Fruit fly (Drosophila melanogaster) whole organism, embryonic: ENCODE measurements around the gene CG33654.

ENCODE experiments used
- Aef1 ChIP-seq: fragments of 200-800 bp; sonication (Bioruptor generic); IDR thresholded peaks from 3 replicates; pipeline ENCODE4 v1.3.6; 2022; ENCODE audit warnings: missing biosample characterization, missing genetic modification characterization
- Atf3 ChIP-seq: fragments of 200-800 bp; sonication (Bioruptor generic); optimal IDR thresholded peaks from 3 replicates; lab custom pipeline; 2016; ENCODE audit warnings: missing biosample characterization, missing genetic modification characterization
- C15 ChIP-seq: fragments of 200-800 bp; sonication (Bioruptor generic); IDR thresholded peaks from 3 replicates; pipeline ENCODE4 v1.3.6; 2022; ENCODE audit warnings: missing biosample characterization, missing genetic modification characterization
- CG10959 ChIP-seq: fragments of 200-800 bp; sonication (Bioruptor generic); IDR thresholded peaks from 2 replicates; pipeline ENCODE4 v1.3.6; 2022; ENCODE audit warnings: missing biosample characterization, missing genetic modification characterization
- CG11456 ChIP-seq: fragments of 200-800 bp; sonication (Bioruptor generic); IDR thresholded peaks from 3 replicates; pipeline ENCODE4 v1.3.6; 2022; ENCODE audit warnings: missing biosample characterization, missing genetic modification characterization
- CG12391 ChIP-seq: fragments of 200-800 bp; sonication (Bioruptor generic); optimal IDR thresholded peaks from 3 replicates; lab custom pipeline; 2018; ENCODE audit warnings: missing biosample characterization, mild to moderate bottlenecking, missing genetic modification characterization, moderate library complexity
- CG13424 ChIP-seq: fragments of 200-800 bp; sonication (Bioruptor generic); optimal IDR thresholded peaks from 2 replicates; lab custom pipeline; 2019; ENCODE audit warnings: missing biosample characterization, mild to moderate bottlenecking, missing genetic modification characterization, moderate library complexity
- CG14014 ChIP-seq: fragments of 200-800 bp; sonication (Bioruptor generic); IDR thresholded peaks from 2 replicates; pipeline ENCODE4 v1.3.6; 2022; ENCODE audit warnings: missing biosample characterization, missing genetic modification characterization
- CG14710 ChIP-seq: fragments of 200-800 bp; sonication (Bioruptor generic); optimal IDR thresholded peaks from 3 replicates; lab custom pipeline; 2019; ENCODE audit warnings: missing biosample characterization, mild to moderate bottlenecking, missing genetic modification characterization, moderate library complexity
- CG15514 ChIP-seq: fragments of 200-800 bp; sonication (Bioruptor generic); optimal IDR thresholded peaks from 3 replicates; lab custom pipeline; 2017; ENCODE audit warnings: missing biosample characterization, missing genetic modification characterization, mild to moderate bottlenecking, moderate library complexity, missing genetic modification reagents
- CG1602 ChIP-seq: fragments of 200-800 bp; sonication (Bioruptor generic); optimal IDR thresholded peaks from 3 replicates; lab custom pipeline; 2016; ENCODE audit warnings: missing biosample characterization, missing genetic modification characterization
- CG16779 ChIP-seq: fragments of 200-800 bp; sonication (Bioruptor generic); IDR thresholded peaks from 2 replicates; pipeline ENCODE4 v1.3.6; 2022; ENCODE audit warnings: missing biosample characterization, missing genetic modification characterization
- CG16813 ChIP-seq: fragments of 200-800 bp; sonication (Bioruptor generic); IDR thresholded peaks from 3 replicates; pipeline ENCODE4 v1.3.6; 2022; ENCODE audit warnings: missing biosample characterization, missing genetic modification characterization; ENCODE audit not compliant: partially characterized antibody
- CG17186 ChIP-seq: fragments of 200-800 bp; sonication (Bioruptor generic); optimal IDR thresholded peaks from 3 replicates; lab custom pipeline; 2017; ENCODE audit warnings: missing biosample characterization, missing genetic modification reagents, missing genetic modification characterization
- CG17385 ChIP-seq: fragments of 200-800 bp; sonication (Bioruptor generic); optimal IDR thresholded peaks from 3 replicates; lab custom pipeline; 2018; ENCODE audit warnings: missing biosample characterization, mild to moderate bottlenecking, missing genetic modification characterization
- CG18619 ChIP-seq: fragments of 200-800 bp; sonication (Bioruptor generic); optimal IDR thresholded peaks from 3 replicates; lab custom pipeline; 2017; ENCODE audit warnings: missing biosample characterization, mild to moderate bottlenecking, missing genetic modification characterization
- CG2120 ChIP-seq: fragments of 200-800 bp; sonication (Bioruptor generic); optimal IDR thresholded peaks from 3 replicates; lab custom pipeline; 2016; ENCODE audit warnings: missing biosample characterization, missing genetic modification characterization
- CG3065 ChIP-seq: fragments of 200-800 bp; sonication (Bioruptor generic); optimal IDR thresholded peaks from 2 replicates; lab custom pipeline; 2016; ENCODE audit warnings: missing biosample characterization, missing genetic modification characterization
- CG31365 ChIP-seq: fragments of 200-800 bp; sonication (Bioruptor generic); optimal IDR thresholded peaks from 2 replicates; lab custom pipeline; 2018; ENCODE audit warnings: missing biosample characterization, mild to moderate bottlenecking, missing genetic modification characterization
- CG31388 ChIP-seq: fragments of 200-800 bp; sonication (Bioruptor generic); optimal IDR thresholded peaks from 2 replicates; lab custom pipeline; 2016; ENCODE audit warnings: missing biosample characterization, missing genetic modification characterization
- CG3163 ChIP-seq: fragments of 200-800 bp; sonication (Bioruptor generic); optimal IDR thresholded peaks from 3 replicates; lab custom pipeline; 2016; ENCODE audit warnings: missing biosample characterization, missing genetic modification characterization
- CG5953 ChIP-seq: fragments of 200-800 bp; sonication (Bioruptor generic); IDR thresholded peaks from 2 replicates; pipeline ENCODE4 v1.3.6; 2022; ENCODE audit warnings: missing biosample characterization, missing genetic modification characterization
- CG8089 ChIP-seq: fragments of 200-800 bp; sonication (Bioruptor generic); optimal IDR thresholded peaks from 3 replicates; lab custom pipeline; 2016; ENCODE audit warnings: missing biosample characterization, missing genetic modification characterization
- CG8388 ChIP-seq: fragments of 200-800 bp; sonication (Bioruptor generic); optimal IDR thresholded peaks from 2 replicates; lab custom pipeline; 2019; ENCODE audit warnings: missing biosample characterization, mild to moderate bottlenecking, missing genetic modification characterization, moderate library complexity
- CG8944 ChIP-seq: fragments of 200-800 bp; sonication (Bioruptor generic); optimal IDR thresholded peaks from 3 replicates; lab custom pipeline; 2016; ENCODE audit warnings: missing biosample characterization, missing genetic modification characterization
- CTCF ChIP-seq: fragments of 200-800 bp; sonication (Bioruptor generic); optimal IDR thresholded peaks from 2 replicates; lab custom pipeline; 2017; ENCODE audit warnings: missing biosample characterization, mild to moderate bottlenecking, missing genetic modification characterization, moderate library complexity
- CkIIα-i1 ChIP-seq: fragments of 200-800 bp; sonication (Bioruptor generic); IDR thresholded peaks from 2 replicates; pipeline ENCODE4 v1.3.6; 2022; ENCODE audit warnings: missing biosample characterization, missing genetic modification characterization
- D19B ChIP-seq: fragments of 200-800 bp; sonication (Bioruptor generic); optimal IDR thresholded peaks from 2 replicates; lab custom pipeline; 2017; ENCODE audit warnings: missing biosample characterization, mild to moderate bottlenecking, missing genetic modification characterization
- E2f1 ChIP-seq: fragments of 200-800 bp; sonication (Bioruptor generic); IDR thresholded peaks from 2 replicates; pipeline ENCODE4 v1.3.6; 2022; ENCODE audit warnings: missing biosample characterization, missing genetic modification characterization
- ERR ChIP-seq: fragments of 200-800 bp; sonication (Bioruptor generic); optimal IDR thresholded peaks from 2 replicates; lab custom pipeline; 2016; ENCODE audit warnings: missing biosample characterization, missing genetic modification characterization
- HLH3B ChIP-seq: fragments of 200-800 bp; sonication (Bioruptor generic); IDR thresholded peaks from 2 replicates; pipeline ENCODE4 v1.3.6; 2022; ENCODE audit warnings: missing biosample characterization, missing genetic modification characterization
- NfI ChIP-seq: fragments of 200-800 bp; sonication (Bioruptor generic); optimal IDR thresholded peaks from 3 replicates; lab custom pipeline; 2018; ENCODE audit warnings: missing biosample characterization, mild to moderate bottlenecking, missing genetic modification characterization, moderate library complexity
- Oaz ChIP-seq: fragments of 200-800 bp; sonication (Bioruptor generic); IDR thresholded peaks from 2 replicates; pipeline ENCODE4 v1.3.6; 2022; ENCODE audit warnings: missing biosample characterization, missing genetic modification characterization
- Ravus ChIP-seq: fragments of 200-800 bp; sonication (Bioruptor generic); IDR thresholded peaks from 2 replicates; pipeline ENCODE4 v1.3.6; 2022; ENCODE audit warnings: missing biosample characterization, missing genetic modification characterization
- Scr ChIP-seq: fragments of 200-800 bp; sonication (Bioruptor generic); IDR thresholded peaks from 2 replicates; pipeline ENCODE4 v1.3.6; 2022; ENCODE audit warnings: missing biosample characterization, missing genetic modification characterization; ENCODE audit not compliant: partially characterized antibody
- aop ChIP-seq: fragments of 200-800 bp; sonication (Bioruptor generic); IDR thresholded peaks from 2 replicates; pipeline ENCODE4 v1.3.6; 2022; ENCODE audit warnings: missing biosample characterization, missing genetic modification characterization
- cato ChIP-seq: fragments of 200-800 bp; sonication (Bioruptor generic); optimal IDR thresholded peaks from 2 replicates; lab custom pipeline; 2016; ENCODE audit warnings: missing biosample characterization, missing genetic modification characterization, borderline replicate concordance
- esg ChIP-seq: fragments of 200-800 bp; sonication (Bioruptor generic); conservative IDR thresholded peaks from 2 replicates; pipeline ENCODE4 v1.3.6; 2022; ENCODE audit warnings: missing biosample characterization, missing genetic modification characterization
- ewg ChIP-seq: fragments of 200-800 bp; sonication (Bioruptor generic); optimal IDR thresholded peaks from 3 replicates; lab custom pipeline; 2017; ENCODE audit warnings: mild to moderate bottlenecking, missing biosample characterization, missing genetic modification reagents, missing genetic modification characterization
- fu2 ChIP-seq: fragments of 200-800 bp; sonication (Bioruptor generic); optimal IDR thresholded peaks from 2 replicates; lab custom pipeline; 2016; ENCODE audit warnings: missing biosample characterization, missing genetic modification characterization
- gcm2 ChIP-seq: fragments of 200-800 bp; sonication (Bioruptor generic); optimal IDR thresholded peaks from 2 replicates; lab custom pipeline; 2016; ENCODE audit warnings: missing biosample characterization, missing genetic modification characterization
- gsb ChIP-seq: fragments of 200-800 bp; sonication (Bioruptor generic); IDR thresholded peaks from 2 replicates; pipeline ENCODE4 v1.3.6; 2022; ENCODE audit warnings: missing biosample characterization, missing genetic modification characterization
- lilli ChIP-seq: fragments of 200-800 bp; sonication (Bioruptor generic); optimal IDR thresholded peaks from 3 replicates; lab custom pipeline; 2016; ENCODE audit warnings: missing biosample characterization, missing genetic modification characterization
- mirr ChIP-seq: fragments of 200-800 bp; sonication (Bioruptor generic); optimal IDR thresholded peaks from 3 replicates; lab custom pipeline; 2018; ENCODE audit warnings: missing biosample characterization, mild to moderate bottlenecking, missing genetic modification characterization
- nmo ChIP-seq: fragments of 200-800 bp; sonication (Bioruptor generic); optimal IDR thresholded peaks from 2 replicates; lab custom pipeline; 2018; ENCODE audit warnings: missing biosample characterization, mild to moderate bottlenecking, missing genetic modification characterization, moderate library complexity
- pzg ChIP-seq: fragments of 200-800 bp; sonication (Bioruptor generic); optimal IDR thresholded peaks from 3 replicates; lab custom pipeline; 2018; ENCODE audit warnings: missing biosample characterization, mild to moderate bottlenecking, missing genetic modification characterization, moderate library complexity
- sima ChIP-seq: fragments of 200-800 bp; sonication (Bioruptor generic); optimal IDR thresholded peaks from 2 replicates; lab custom pipeline; 2016; ENCODE audit warnings: missing biosample characterization, missing genetic modification characterization
- tna ChIP-seq: fragments of 200-800 bp; sonication (Bioruptor generic); IDR thresholded peaks from 2 replicates; pipeline ENCODE4 v1.3.6; 2022; ENCODE audit warnings: missing biosample characterization, missing genetic modification characterization; ENCODE audit not compliant: partially characterized antibody
- trh ChIP-seq: fragments of 200-800 bp; sonication (Bioruptor generic); optimal IDR thresholded peaks from 2 replicates; lab custom pipeline; 2016; ENCODE audit warnings: missing biosample characterization, missing genetic modification characterization

CG33654 gene

dm6 chr3R:9533181-9534124 is 49.6 kb downstream of the CG33654 start (continued):
- TF ChIP-seq CG17385 (GFP tag; lab: Kevin White, UChicago), result peak; percentile 93
- peak; percentile 56 for TF ChIP-seq Ravus
- TF ChIP-seq E2f1 (GFP tag; lab: Robert Waterston, UW), result peak; percentile 83
- TF ChIP-seq Aef1 (GFP tag; lab: Robert Waterston, UW), result peak; percentile 84
- TF ChIP-seq ERR (GFP tag; lab: Kevin White, UChicago), result peak; percentile 86
- TF ChIP-seq CG11456 (GFP tag; lab: Robert Waterston, UW), result peak; percentile 86
- TF ChIP-seq CG2120, result peak; percentile 97
- TF ChIP-seq nmo (GFP tag; lab: Kevin White, UChicago), result peak; percentile 98
- peak; percentile 97 for TF ChIP-seq CG13424 (tag; lab: Kevin White, UChicago)
- peak; percentile 96 for TF ChIP-seq lilli (GFP tag; lab: Kevin White, UChicago)
- peak; percentile 87 for TF ChIP-seq CG31388
- no peak for TF ChIP-seq CG16813 (GFP tag; lab: Robert Waterston, UW)
- TF ChIP-seq CkIIα-i1 (GFP tag; lab: Robert Waterston, UW), result 0 out of 2 replicates have a peak, but pooled peaks have one; percentile 30
- TF ChIP-seq Scr (GFP tag; lab: Robert Waterston, UW), result 0 out of 2 replicates have a peak, but pooled peaks have one; percentile 22
- peak; percentile 84 for TF ChIP-seq Atf3 (GFP tag; lab: Kevin White, UChicago)
- peak; percentile 95 for TF ChIP-seq NfI (GFP tag; lab: Kevin White, UChicago)
- TF ChIP-seq CG1602 (GFP tag; lab: Kevin White, UChicago), result peak; percentile 94
- peak; percentile 47 for TF ChIP-seq CG10959 (GFP tag; lab: Robert Waterston, UW)
- peak; percentile 83 for TF ChIP-seq CG15514 (GFP tag; lab: Kevin White, UChicago)
- TF ChIP-seq fu2, result peak; percentile 89
- peak; percentile 78 for TF ChIP-seq sima (GFP tag; lab: Kevin White, UChicago)
- peak; percentile 93 for TF ChIP-seq CG8388 (GFP tag; lab: Kevin White, UChicago)
- TF ChIP-seq D19B (GFP tag; lab: Kevin White, UChicago), result peak; percentile 94
- peak; percentile 89 for TF ChIP-seq trh (GFP tag; lab: Kevin White, UChicago)
- peak; percentile 99 for TF ChIP-seq CG18619 (GFP tag; lab: Kevin White, UChicago)
- TF ChIP-seq CG14014, result peak; percentile 89
- TF ChIP-seq CG8089, result peak; percentile 82
- TF ChIP-seq CG8944 (GFP tag; lab: Kevin White, UChicago), result peak; percentile 82
- 0 out of 2 replicates have a peak, but pooled peaks have one; percentile 35 for TF ChIP-seq aop (GFP tag; lab: Robert Waterston, UW)
- peak; percentile 17 for TF ChIP-seq pzg (GFP tag; lab: Kevin White, UChicago)
- TF ChIP-seq CTCF (GFP tag; lab: Kevin White, UChicago), result peak; percentile 71
- peak; percentile 95 for TF ChIP-seq CG14710 (tag; lab: Kevin White, UChicago)
- peak; percentile 74 for TF ChIP-seq CG31365 (tag; lab: Kevin White, UChicago)
- TF ChIP-seq cato (GFP tag; lab: Kevin White, UChicago), result peak; percentile 87
- peak; percentile 79 for TF ChIP-seq CG17186 (GFP tag; lab: Kevin White, UChicago)
- peak; percentile 90 for TF ChIP-seq gsb (GFP tag; lab: Robert Waterston, UW)
- TF ChIP-seq esg, result peak; percentile 90
- TF ChIP-seq ewg (GFP tag; lab: Kevin White, UChicago), result peak; percentile 91
- peak; percentile 68 for TF ChIP-seq gcm2 (GFP tag; lab: Kevin White, UChicago)
- TF ChIP-seq CG12391 (tag; lab: Kevin White, UChicago), result peak; percentile 94
- TF ChIP-seq CG16779 (GFP tag; lab: Robert Waterston, UW), result peak; percentile 67; the same call in 1 of the 2 replicates
- peak; percentile 75 for TF ChIP-seq Oaz
- TF ChIP-seq CG5953 (GFP tag; lab: Robert Waterston, UW), result peak; percentile 40; the same call in 1 of the 2 replicates
- TF ChIP-seq C15 (GFP tag; lab: Robert Waterston, UW), result peak; percentile 71; the same call in 2 of the 3 replicates
- TF ChIP-seq HLH3B (GFP tag; lab: Robert Waterston, UW), result peak; percentile 72
- TF ChIP-seq CG3065 (GFP tag; lab: Kevin White, UChicago), result peak; percentile 67
- TF ChIP-seq CG3163 (GFP tag; lab: Kevin White, UChicago), result peak; percentile 63
- TF ChIP-seq tna (GFP tag; lab: Robert Waterston, UW), result no peak
- peak; percentile 80 for TF ChIP-seq mirr
